Worm (Caenorhabditis elegans): ENCODE measurements around the gene nhr-91.

Gene nhr-91

ce11 chrX:15274079-15274478 lies 35.1 kb upstream of the nhr-91 start (continued):
- TF ChIP-seq ceh-27 (GFP tag; optimal IDR thresholded peaks at IDR 0.05) (peak; percentile 8), tbx-9 (tag; optimal IDR thresholded peaks at IDR 0.05; ENCODE audit: borderline replicate concordance) (no peak), zfh-2 (GFP tag; conservative IDR thresholded peaks at IDR 0.05) (peak; percentile 74), ZK185.1 (tag; optimal IDR thresholded peaks at IDR 0.05; ENCODE audit: poor library complexity, severe bottlenecking) (no peak), egrh-3 (GFP tag; IDR thresholded peaks at IDR 0.05) (peak; percentile 72; the same call in 1 of the 2 replicates), F57A8.1 (GFP tag; optimal IDR thresholded peaks at IDR 0.05) (no peak), sptf-2 (GFP tag; optimal IDR thresholded peaks at IDR 0.05) (no peak), ceh-91 (GFP tag; IDR thresholded peaks at IDR 0.05) (no peak), lag-1 (GFP tag; IDR thresholded peaks at IDR 0.05) (no peak)

ce11 chrX:15274827-15275761 lies 34.1 kb upstream of the nhr-91 start:
- TF ChIP-seq C06A6.2 (GFP tag; conservative IDR thresholded peaks at IDR 0.05), result 0 out of 2 replicates have a peak, but pooled peaks have one; percentile 38
- peak; percentile 53 for TF ChIP-seq dox-1 (GFP tag; IDR thresholded peaks at IDR 0.05)
- TF ChIP-seq egl-44 (GFP tag; IDR thresholded peaks at IDR 0.05), result 0 out of 2 replicates have a peak, but pooled peaks have one; percentile 25
- no peak for TF ChIP-seq F57C9.4 (tag; optimal IDR thresholded peaks at IDR 0.05)
- peak; percentile 41 for TF ChIP-seq nhr-80 (tag; optimal IDR thresholded peaks at IDR 0.05)
- TF ChIP-seq egl-18 (GFP tag; IDR thresholded peaks at IDR 0.05), result no peak
- TF ChIP-seq cebp-1 (GFP tag; IDR thresholded peaks at IDR 0.05), result peak; percentile 49; the same call in 1 of the 2 replicates
- peak; percentile 77 for TF ChIP-seq cebp-1 (tag; optimal IDR thresholded peaks at IDR 0.05)
- TF ChIP-seq lin-40 (tag; optimal IDR thresholded peaks at IDR 0.05), result peak; percentile 59
- TF ChIP-seq fkh-3 (tag; optimal IDR thresholded peaks at IDR 0.05), result no peak
- TF ChIP-seq repo-1 (tag; optimal IDR thresholded peaks at IDR 0.05), result peak; percentile 14
- TF ChIP-seq lir-1 (GFP tag; conservative IDR thresholded peaks at IDR 0.05), result peak; percentile 87
- TF ChIP-seq chd-7 (tag; optimal IDR thresholded peaks at IDR 0.05), result peak; percentile 87
- peak; percentile 68 for TF ChIP-seq nfyb-1 (GFP tag; IDR thresholded peaks at IDR 0.05)
- peak; percentile 48; the same call in 1 of the 2 replicates for TF ChIP-seq hmg-1.2 (GFP tag; IDR thresholded peaks at IDR 0.05)
- peak; percentile 39 for TF ChIP-seq madf-10 (tag; optimal IDR thresholded peaks at IDR 0.05)
- TF ChIP-seq K12H6.12 (tag; optimal IDR thresholded peaks at IDR 0.05), result peak; percentile 87
- TF ChIP-seq nhr-90 (tag; optimal IDR thresholded peaks at IDR 0.05), result no peak
- no peak for TF ChIP-seq ztf-18 (tag; optimal IDR thresholded peaks at IDR 0.05)
- TF ChIP-seq pbrm-1 (GFP tag; IDR thresholded peaks at IDR 0.05), result peak; percentile 6; the same call in 1 of the 2 replicates
- TF ChIP-seq tbx-9 (tag; optimal IDR thresholded peaks at IDR 0.05; ENCODE audit: borderline replicate concordance), result no peak
- no peak for TF ChIP-seq bed-1 (GFP tag; IDR thresholded peaks at IDR 0.05)
- TF ChIP-seq somi-1 (GFP tag; optimal IDR thresholded peaks at IDR 0.05), result peak; percentile 71
- TF ChIP-seq aptf-3 (GFP tag; IDR thresholded peaks at IDR 0.05), result no peak
- peak; percentile 80 for TF ChIP-seq ceh-27 (GFP tag; optimal IDR thresholded peaks at IDR 0.05)
- no peak for TF ChIP-seq die-1 (tag; optimal IDR thresholded peaks at IDR 0.05)
- peak; percentile 63; the same call in 1 of the 2 replicates for TF ChIP-seq B0336.3 (GFP tag; IDR thresholded peaks at IDR 0.05)
- TF ChIP-seq F39B2.1 (GFP tag; IDR thresholded peaks at IDR 0.05), result no peak
- no peak for TF ChIP-seq Y67H2A.10 (GFP tag; conservative IDR thresholded peaks at IDR 0.05)
- TF ChIP-seq D2030.7 (GFP tag; IDR thresholded peaks at IDR 0.05), result no peak
- TF ChIP-seq ceh-100 (GFP tag; IDR thresholded peaks at IDR 0.05), result no peak
- peak; percentile 83 for TF ChIP-seq ztf-26 (tag; optimal IDR thresholded peaks at IDR 0.05)
- TF ChIP-seq zfh-2 (GFP tag; conservative IDR thresholded peaks at IDR 0.05), result peak; percentile 96
- peak; percentile 85 for TF ChIP-seq ztf-3 (GFP tag; optimal IDR thresholded peaks at IDR 0.05)
- TF ChIP-seq snpc-4 (GFP tag; optimal IDR thresholded peaks at IDR 0.05), result no peak
- TF ChIP-seq snpc-4 (tag; optimal IDR thresholded peaks at IDR 0.05), result peak in 2 of 4 experiments; percentile 6 to 20
- peak; percentile 41 for TF ChIP-seq atf-7 (tag; optimal IDR thresholded peaks at IDR 0.05)
- TF ChIP-seq egrh-3 (GFP tag; IDR thresholded peaks at IDR 0.05), result peak; percentile 93
- TF ChIP-seq tbp1 (GFP tag; optimal IDR thresholded peaks at IDR 0.05), result peak; percentile 49
- TF ChIP-seq ZK185.1 (tag; optimal IDR thresholded peaks at IDR 0.05; ENCODE audit: poor library complexity, severe bottlenecking), result peak; percentile 13

Data from whole organism, young adult.